Worm (Caenorhabditis elegans) whole organism, L3 larva: ENCODE data around the gene ddb-1.
A peak's percentile ranks its signal among the peaks of the same experiment; 100 is the strongest.

Experiments
- R02D3.7 ChIP-seq: fragments of 150-350 bp; optimal IDR thresholded peaks from 2 replicates; lab custom pipeline; 2014; ENCODE audit warnings: missing biosample characterization, missing genetic modification characterization
- ZK546.5 ChIP-seq: sonication (generic microtip); optimal IDR thresholded peaks from 2 replicates; lab custom pipeline; 2017; ENCODE audit warnings: missing biosample characterization, missing genetic modification characterization
- aly-2 ChIP-seq: fragments of 150-350 bp; optimal IDR thresholded peaks from 2 replicates; lab custom pipeline; 2014; ENCODE audit warnings: missing biosample characterization, missing genetic modification characterization
- ama-1 ChIP-seq: fragments of 150-350 bp; optimal IDR thresholded peaks from 2 replicates; lab custom pipeline; 2018
- ceh-28 ChIP-seq: fragments of 150-350 bp; optimal IDR thresholded peaks from 2 replicates; lab custom pipeline; 2014; ENCODE audit warnings: missing biosample characterization, missing genetic modification reagents, missing genetic modification characterization
- ceh-9 ChIP-seq: sonication (generic microtip); optimal IDR thresholded peaks from 2 replicates; lab custom pipeline; 2018; ENCODE audit warnings: missing biosample characterization, missing genetic modification characterization
- daf-12 ChIP-seq: fragments of 150-350 bp; optimal IDR thresholded peaks from 2 replicates; lab custom pipeline; 2014; ENCODE audit warnings: missing biosample characterization, missing genetic modification reagents, missing genetic modification characterization
- egl-27 ChIP-seq: sonication (generic microtip); optimal IDR thresholded peaks from 4 replicates; lab custom pipeline; 2017; ENCODE audit warnings: missing biosample characterization, missing genetic modification reagents, missing genetic modification characterization
- egl-5 ChIP-seq: fragments of 150-350 bp; optimal IDR thresholded peaks from 2 replicates; lab custom pipeline; 2017; ENCODE audit warnings: missing biosample characterization, missing genetic modification reagents, missing genetic modification characterization, inconsistent platforms
- elt-1 ChIP-seq: fragments of 150-350 bp; optimal IDR thresholded peaks from 2 replicates; lab custom pipeline; 2014; ENCODE audit warnings: missing biosample characterization, missing genetic modification characterization
- elt-2 ChIP-seq: sonication (generic microtip); optimal IDR thresholded peaks from 2 replicates; lab custom pipeline; 2016; ENCODE audit warnings: missing genetic modification reagents, mild to moderate bottlenecking, missing genetic modification characterization, missing compliant biosample characterization
- elt-3 ChIP-seq, 3 experiments: fragments of 150-350 bp in 1 of 3; sonication (generic microtip) in 2 of 3; optimal IDR thresholded peaks; 2 replicates in 2 of 3; 4 replicates in 1 of 3; lab custom pipeline; 2014 to 2017; ENCODE audit warnings: missing biosample characterization in 3 of 3, missing genetic modification characterization in 3 of 3
- eor-1 ChIP-seq, 2 experiments: fragments of 150-350 bp; optimal IDR thresholded peaks; 2 replicates each; lab custom pipeline; 2014 to 2018; ENCODE audit warnings: missing biosample characterization in 2 of 2, missing genetic modification characterization in 2 of 2
- fkh-10 ChIP-seq: sonication (generic microtip); optimal IDR thresholded peaks from 2 replicates; lab custom pipeline; 2017; ENCODE audit warnings: missing biosample characterization, missing genetic modification reagents, missing genetic modification characterization
- fkh-2 ChIP-seq: fragments of 150-350 bp; optimal IDR thresholded peaks from 2 replicates; lab custom pipeline; 2014; ENCODE audit warnings: missing biosample characterization, missing genetic modification reagents, missing genetic modification characterization
- fos-1 ChIP-seq: fragments of 150-350 bp; optimal IDR thresholded peaks from 2 replicates; lab custom pipeline; 2014; ENCODE audit warnings: missing biosample characterization, missing genetic modification characterization
- hmg-11 ChIP-seq: sonication (generic microtip); optimal IDR thresholded peaks from 2 replicates; lab custom pipeline; 2016; ENCODE audit warnings: missing genetic modification characterization, missing compliant biosample characterization
- jun-1 ChIP-seq: fragments of 150-350 bp; optimal IDR thresholded peaks from 2 replicates; lab custom pipeline; 2014; ENCODE audit warnings: missing biosample characterization, missing genetic modification reagents, missing genetic modification characterization
- lin-15B ChIP-seq: fragments of 150-350 bp; optimal IDR thresholded peaks from 2 replicates; lab custom pipeline; 2014; ENCODE audit warnings: missing biosample characterization, missing genetic modification characterization
- lin-39 ChIP-seq: fragments of 150-350 bp; optimal IDR thresholded peaks from 2 replicates; lab custom pipeline; 2018; ENCODE audit warnings: missing biosample characterization, missing genetic modification reagents, missing genetic modification characterization
- lsy-12 ChIP-seq: sonication (generic microtip); optimal IDR thresholded peaks from 2 replicates; lab custom pipeline; 2016; ENCODE audit warnings: mild to moderate bottlenecking, missing genetic modification characterization, missing compliant biosample characterization
- mdl-1 ChIP-seq: fragments of 150-350 bp; optimal IDR thresholded peaks from 2 replicates; lab custom pipeline; 2014; ENCODE audit warnings: missing biosample characterization, missing genetic modification characterization
- mml-1 ChIP-seq: fragments of 150-350 bp; sonication (generic microtip); optimal IDR thresholded peaks from 3 replicates; lab custom pipeline; 2014; ENCODE audit warnings: missing biosample characterization, missing genetic modification characterization
- nfya-1 ChIP-seq: sonication (generic microtip); optimal IDR thresholded peaks from 2 replicates; lab custom pipeline; 2017; ENCODE audit warnings: missing genetic modification characterization, mild to moderate bottlenecking, missing compliant biosample characterization, antibody characterized with exemption, moderate library complexity; ENCODE audit not compliant: insufficient read depth
- nhr-11 ChIP-seq: fragments of 150-350 bp; optimal IDR thresholded peaks from 2 replicates; lab custom pipeline; 2014; ENCODE audit warnings: missing biosample characterization, missing genetic modification characterization
- nhr-12 ChIP-seq: fragments of 150-350 bp; optimal IDR thresholded peaks from 2 replicates; lab custom pipeline; 2014; ENCODE audit warnings: missing biosample characterization, missing genetic modification characterization
- nhr-23 ChIP-seq: fragments of 150-350 bp; optimal IDR thresholded peaks from 2 replicates; lab custom pipeline; 2014; ENCODE audit warnings: missing biosample characterization, missing genetic modification reagents, missing genetic modification characterization
- nhr-237 ChIP-seq: fragments of 150-350 bp; optimal IDR thresholded peaks from 2 replicates; lab custom pipeline; 2014; ENCODE audit warnings: missing biosample characterization, missing genetic modification characterization
- nhr-25 ChIP-seq: sonication (generic microtip); optimal IDR thresholded peaks from 2 replicates; lab custom pipeline; 2017; ENCODE audit warnings: missing biosample characterization, missing genetic modification characterization
- nhr-28 ChIP-seq: fragments of 150-350 bp; optimal IDR thresholded peaks from 2 replicates; lab custom pipeline; 2014; ENCODE audit warnings: missing biosample characterization, missing genetic modification characterization
- nhr-43 ChIP-seq: sonication (generic microtip); optimal IDR thresholded peaks from 2 replicates; lab custom pipeline; 2016; ENCODE audit warnings: mild to moderate bottlenecking, missing genetic modification characterization, missing compliant biosample characterization; ENCODE audit not compliant: poor library complexity, severe bottlenecking
- nhr-67 ChIP-seq: fragments of 150-350 bp; optimal IDR thresholded peaks from 2 replicates; lab custom pipeline; 2014; ENCODE audit warnings: missing biosample characterization, missing genetic modification characterization
- nhr-76 ChIP-seq: fragments of 150-350 bp; sonication (generic microtip); optimal IDR thresholded peaks from 5 replicates; lab custom pipeline; 2014; ENCODE audit warnings: missing biosample characterization, missing genetic modification characterization
- pha-4 ChIP-seq: fragments of 150-350 bp; optimal IDR thresholded peaks from 2 replicates; lab custom pipeline; 2014; ENCODE audit warnings: missing biosample characterization, missing genetic modification reagents, missing genetic modification characterization
- sea-2 ChIP-seq: fragments of 150-350 bp; sonication (generic microtip); optimal IDR thresholded peaks from 4 replicates; lab custom pipeline; 2014; ENCODE audit warnings: missing biosample characterization, missing genetic modification reagents, missing genetic modification characterization
- skn-1 ChIP-seq: fragments of 150-350 bp; optimal IDR thresholded peaks from 2 replicates; lab custom pipeline; 2014; ENCODE audit warnings: missing biosample characterization, missing genetic modification characterization
- snpc-4 ChIP-seq: fragments of 150-350 bp; optimal IDR thresholded peaks from 2 replicates; lab custom pipeline; 2014; ENCODE audit warnings: missing biosample characterization, missing genetic modification characterization
- tbx-2 ChIP-seq: sonication (generic microtip); optimal IDR thresholded peaks from 2 replicates; lab custom pipeline; 2016; ENCODE audit warnings: mild to moderate bottlenecking, missing genetic modification characterization, missing compliant biosample characterization
- unc-39 ChIP-seq: sonication (generic microtip); optimal IDR thresholded peaks from 4 replicates; lab custom pipeline; 2017; ENCODE audit warnings: missing biosample characterization, missing genetic modification characterization
- unc-62 ChIP-seq: fragments of 150-350 bp; sonication (generic microtip); optimal IDR thresholded peaks from 4 replicates; lab custom pipeline; 2014; ENCODE audit warnings: missing biosample characterization, missing genetic modification reagents, missing genetic modification characterization
- zag-1 ChIP-seq: fragments of 150-350 bp; optimal IDR thresholded peaks from 2 replicates; lab custom pipeline; 2014; ENCODE audit warnings: missing biosample characterization, missing genetic modification characterization
- ztf-11 ChIP-seq: fragments of 150-350 bp; optimal IDR thresholded peaks from 2 replicates; lab custom pipeline; 2014; ENCODE audit warnings: missing biosample characterization, missing genetic modification characterization

The ddb-1 gene

DNA sequence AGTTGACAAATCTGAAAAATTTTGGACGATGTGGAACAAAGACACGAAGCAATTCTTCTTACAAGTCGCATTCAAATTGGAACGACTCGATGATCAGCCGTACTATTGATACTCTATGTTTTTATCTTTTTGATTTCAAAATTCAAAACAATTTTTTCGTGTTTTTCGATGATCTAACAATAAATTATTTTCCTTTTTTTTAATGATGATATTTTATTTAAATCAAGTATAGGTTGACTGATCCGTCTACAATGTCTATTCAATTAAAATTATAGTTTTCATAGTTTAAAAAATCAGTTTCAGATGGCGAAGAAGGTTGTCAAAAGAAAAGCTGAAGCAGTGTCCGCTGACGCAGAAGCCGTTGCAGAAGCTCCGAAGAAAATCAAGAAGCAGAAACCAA is 35.8 kb downstream of the ddb-1 start, which contains the start of gene rbm-34:
TSS of gene rbm-34 (plus strand) at position 301 of the 400 bp plus-strand sequence.
- no peak for TF ChIP-seq egl-27 (tag; lab: Kevin White, UChicago)
- no peak for TF ChIP-seq lin-39
- TF ChIP-seq nhr-76 (tag; lab: Kevin White, UChicago), result no peak
- no peak for TF ChIP-seq egl-5
- TF ChIP-seq R02D3.7 (tag; lab: Kevin White, UChicago), result no peak
- no peak for TF ChIP-seq fkh-10 (GFP tag; lab: Kevin White, UChicago)
- no peak for TF ChIP-seq ZK546.5 (tag; lab: Kevin White, UChicago)
- no peak for TF ChIP-seq fkh-2 (tag; lab: Kevin White, UChicago)
- no peak for TF ChIP-seq nhr-67
- no peak for TF ChIP-seq lin-15B (tag; lab: Kevin White, UChicago)
- no peak for TF ChIP-seq pha-4 (tag; lab: Kevin White, UChicago)
- TF ChIP-seq, all 47 proteins: peak for 0

DNA sequence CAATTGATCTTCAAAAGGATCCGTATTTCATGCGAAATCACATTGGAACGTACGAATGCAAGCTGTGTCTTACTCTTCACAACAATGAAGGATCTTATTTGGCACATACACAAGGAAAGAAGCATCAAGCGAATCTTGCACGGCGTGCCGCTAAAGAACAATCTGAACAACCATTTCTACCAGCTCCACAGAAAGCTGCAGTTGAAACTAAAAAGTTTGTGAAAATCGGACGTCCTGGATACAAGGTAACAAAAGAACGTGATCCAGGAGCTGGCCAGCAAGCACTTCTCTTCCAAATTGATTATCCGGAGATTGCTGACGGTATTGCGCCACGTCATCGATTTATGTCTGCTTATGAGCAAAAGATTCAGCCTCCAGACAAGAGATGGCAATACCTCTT is 36.4 kb downstream of the ddb-1 start:
- TF ChIP-seq ama-1, result peak; percentile 25
- TF ChIP-seq lin-39, result no peak
- TF ChIP-seq elt-3 (tag; optimal IDR thresholded peaks at IDR 0.05; lab: Kevin White, UChicago), result no peak
- TF ChIP-seq egl-5, result no peak

DNA sequence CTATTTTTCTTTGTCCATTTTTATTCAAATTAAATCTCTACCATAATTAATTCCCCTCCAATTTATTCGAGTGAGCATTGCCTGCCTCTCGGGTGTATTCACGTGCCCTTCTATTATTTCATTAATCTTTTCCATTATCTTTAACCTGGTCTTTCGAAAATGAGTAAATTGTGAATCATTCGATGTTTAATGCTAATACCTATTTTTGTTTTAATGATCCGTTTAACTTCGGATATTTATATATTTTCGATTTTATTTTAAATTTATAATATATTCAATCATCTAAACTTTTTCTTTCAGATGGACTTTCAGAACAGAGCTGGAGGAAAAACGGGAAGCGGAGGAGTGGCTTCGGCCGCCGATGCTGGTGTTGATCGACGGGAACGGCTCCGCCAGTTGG is 36.8 kb downstream of the ddb-1 start, which contains the start of gene repo-1:
TSS of gene repo-1 (plus strand) at position 301 of the 400 bp plus-strand sequence.
- TF ChIP-seq nhr-12, result no peak
- TF ChIP-seq fkh-10 (GFP tag; lab: Kevin White, UChicago), result no peak
- TF ChIP-seq nhr-11, result no peak
- no peak for TF ChIP-seq mml-1 (tag; lab: Kevin White, UChicago)
- TF ChIP-seq skn-1 (tag; lab: Kevin White, UChicago), result no peak
- no peak for TF ChIP-seq hmg-11 (tag; lab: Kevin White, UChicago)
- TF ChIP-seq nfya-1 (tag; lab: Kevin White, UChicago), result no peak
- TF ChIP-seq, all 47 proteins: peak for 0

DNA sequence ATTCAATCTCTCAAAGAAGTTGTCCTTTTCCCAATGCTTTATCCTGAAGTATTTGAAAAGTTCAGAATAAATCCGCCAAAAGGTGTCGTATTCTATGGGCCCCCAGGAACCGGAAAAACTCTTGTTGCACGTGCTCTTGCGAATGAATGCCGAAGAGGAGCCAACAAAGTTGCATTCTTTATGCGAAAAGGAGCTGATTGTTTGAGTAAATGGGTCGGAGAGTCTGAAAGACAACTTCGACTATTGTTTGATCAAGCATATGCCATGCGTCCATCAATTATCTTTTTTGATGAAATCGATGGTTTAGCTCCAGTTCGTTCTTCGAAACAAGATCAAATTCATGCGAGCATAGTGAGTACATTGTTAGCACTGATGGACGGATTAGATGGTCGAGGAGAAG is 40.2 kb downstream of the ddb-1 start:
- no peak for TF ChIP-seq nhr-25 (tag; lab: Kevin White, UChicago)
- TF ChIP-seq mdl-1 (tag; lab: Kevin White, UChicago), result no peak
- TF ChIP-seq eor-1 (tag; optimal IDR thresholded peaks at IDR 0.05; lab: Kevin White, UChicago), result no peak
- TF ChIP-seq nhr-43 (tag; lab: Kevin White, UChicago), result no peak
- TF ChIP-seq fkh-10 (GFP tag; lab: Kevin White, UChicago), result no peak
- no peak for TF ChIP-seq mml-1 (tag; lab: Kevin White, UChicago)
- TF ChIP-seq zag-1, result no peak
- no peak for TF ChIP-seq ama-1
- TF ChIP-seq ceh-9 (tag; lab: Kevin White, UChicago), result no peak
- TF ChIP-seq unc-39, result no peak
- no peak for TF ChIP-seq fos-1 (tag; lab: Kevin White, UChicago)
- TF ChIP-seq aly-2 (tag; lab: Kevin White, UChicago), result no peak
- no peak for TF ChIP-seq daf-12
- no peak for TF ChIP-seq elt-2 (tag; lab: Kevin White, UChicago)
- no peak for TF ChIP-seq ceh-28
- TF ChIP-seq sea-2, result no peak
- no peak for TF ChIP-seq nhr-237 (tag; lab: Kevin White, UChicago)
- no peak for TF ChIP-seq R02D3.7 (tag; lab: Kevin White, UChicago)
- no peak for TF ChIP-seq pha-4 (tag; lab: Kevin White, UChicago)
- no peak for TF ChIP-seq lin-15B (tag; lab: Kevin White, UChicago)

DNA sequence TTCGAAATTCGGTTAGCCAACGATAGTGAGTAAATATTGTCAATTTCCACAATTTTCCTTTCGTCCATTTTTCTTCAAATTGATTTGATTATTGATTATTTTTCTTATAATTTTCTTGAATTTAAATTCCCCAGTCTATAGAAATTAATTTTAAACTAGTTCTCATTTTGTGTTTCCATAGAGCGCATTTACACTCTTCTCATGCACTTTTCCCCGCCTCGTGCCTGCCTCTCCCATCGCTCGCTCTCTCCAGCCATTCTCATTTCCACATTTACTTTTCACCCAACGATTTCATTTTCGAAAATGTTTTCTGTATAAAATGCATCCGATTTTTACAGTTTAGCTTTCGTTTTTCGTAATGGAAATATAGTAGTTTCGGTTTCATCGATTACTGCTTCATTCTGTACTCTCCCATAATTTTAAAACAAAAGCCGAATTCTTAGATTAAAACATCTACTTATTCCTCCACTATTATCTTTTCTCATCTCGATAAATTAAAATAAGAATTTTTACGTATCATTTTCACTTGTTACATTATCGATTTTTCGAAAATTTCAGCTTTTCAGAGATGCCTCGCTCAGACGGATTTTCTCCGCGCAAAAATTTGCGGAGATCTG is 42.0 kb downstream of the ddb-1 start, which contains the start of gene lex-1:
TSS of gene lex-1 (plus strand) at position 567 of the 617 bp plus-strand sequence.
- TF ChIP-seq nhr-28 (tag; lab: Kevin White, UChicago), result no peak
- no peak for TF ChIP-seq lin-39
- peak; percentile 5 for TF ChIP-seq nhr-23 (tag; lab: Kevin White, UChicago)
- no peak for TF ChIP-seq fos-1 (tag; lab: Kevin White, UChicago)
- no peak for TF ChIP-seq mml-1 (tag; lab: Kevin White, UChicago)
- TF ChIP-seq ZK546.5 (tag; lab: Kevin White, UChicago), result no peak
- no peak for TF ChIP-seq tbx-2
- TF ChIP-seq unc-62 (GFP tag; lab: Kevin White, UChicago), result no peak
- TF ChIP-seq mdl-1 (tag; lab: Kevin White, UChicago), result no peak
- TF ChIP-seq lsy-12 (tag; lab: Kevin White, UChicago), result no peak
- TF ChIP-seq nhr-11, result no peak
- TF ChIP-seq ceh-9 (tag; lab: Kevin White, UChicago), result no peak
- peak; percentile 12 for TF ChIP-seq jun-1 (tag; lab: Kevin White, UChicago)
- TF ChIP-seq elt-3 (tag; optimal IDR thresholded peaks at IDR 0.05; lab: Kevin White, UChicago), result no peak
- TF ChIP-seq nhr-67, result no peak
- peak; percentile 42 for TF ChIP-seq egl-5
- TF ChIP-seq sea-2, result no peak
- no peak for TF ChIP-seq nhr-25 (tag; lab: Kevin White, UChicago)
- TF ChIP-seq fkh-10 (GFP tag; lab: Kevin White, UChicago), result no peak
- peak; percentile 22 for TF ChIP-seq snpc-4
- peak; percentile 77 for TF ChIP-seq pha-4 (tag; lab: Kevin White, UChicago)
- TF ChIP-seq nhr-76 (tag; lab: Kevin White, UChicago), result no peak
- no peak for TF ChIP-seq aly-2 (tag; lab: Kevin White, UChicago)
- no peak for TF ChIP-seq fkh-2 (tag; lab: Kevin White, UChicago)
- no peak for TF ChIP-seq elt-1 (tag; lab: Kevin White, UChicago)
- no peak for TF ChIP-seq nhr-12
- TF ChIP-seq lin-15B (tag; lab: Kevin White, UChicago), result peak; percentile 84
- TF ChIP-seq ztf-11 (tag; lab: Kevin White, UChicago), result no peak
